Fruit fly (Drosophila melanogaster): ENCODE results near the gene CG31272.

CG31272 gene

DNA sequence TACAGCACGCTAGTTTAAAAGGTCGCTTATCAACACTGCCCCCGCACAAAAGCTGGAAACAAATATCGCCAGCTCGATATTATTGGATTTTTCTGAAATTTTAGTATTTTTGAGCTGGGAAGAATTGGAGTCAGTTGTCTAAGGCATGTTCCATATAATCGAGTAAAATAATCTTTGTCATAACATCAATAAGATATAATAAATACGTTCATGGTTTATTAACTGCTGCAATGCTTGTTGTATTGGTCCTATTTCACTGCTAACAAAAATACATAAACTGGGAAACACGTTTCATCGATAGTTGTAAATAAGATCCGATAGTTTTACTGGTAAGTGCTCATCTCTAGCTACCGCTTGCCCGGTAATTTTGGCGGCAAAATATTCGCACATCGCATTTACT is 29.0 kb upstream of the CG31272 start, which contains the start of the genes Art1 and Mcm5 (continued):
- TF ChIP-seq ERR (GFP tag; optimal IDR thresholded peaks at IDR 0.05) (no peak), Sry-δ (GFP tag; optimal IDR thresholded peaks at IDR 0.05) (peak; percentile 97), al (GFP tag; IDR thresholded peaks at IDR 0.05) (0 out of 2 replicates have a peak, but pooled peaks have one; percentile 31), CG16813 (GFP tag; IDR thresholded peaks at IDR 0.05; ENCODE audit: partially characterized antibody) (peak; percentile 96), gcm2 (GFP tag; optimal IDR thresholded peaks at IDR 0.05) (no peak), CG6791 (GFP tag; IDR thresholded peaks at IDR 0.05; ENCODE audit: partially characterized antibody) (peak; percentile 85; the same call in 2 of the 3 replicates), CG11560 (tag; IDR thresholded peaks at IDR 0.05) (no peak), HmgD (GFP tag; optimal IDR thresholded peaks at IDR 0.05) (no peak), CG4707 (GFP tag; optimal IDR thresholded peaks at IDR 0.05) (no peak), Doc3 (GFP tag; IDR thresholded peaks at IDR 0.05; ENCODE audit: partially characterized antibody) (peak; percentile 96), CG3065 (GFP tag; optimal IDR thresholded peaks at IDR 0.05) (no peak), CG14050 (GFP tag; IDR thresholded peaks at IDR 0.05) (no peak), CG13287 (GFP tag; IDR thresholded peaks at IDR 0.05; ENCODE audit: partially characterized antibody) (peak; percentile 96), Lim3 (GFP tag; IDR thresholded peaks at IDR 0.05) (no peak), lola (GFP tag; optimal IDR thresholded peaks at IDR 0.05) (peak in 1 of 3 experiments; percentile 42), Ptx1 (GFP tag; IDR thresholded peaks at IDR 0.05) (no peak), ara (GFP tag; IDR thresholded peaks at IDR 0.05) (no peak), YL-1 (GFP tag; optimal IDR thresholded peaks at IDR 0.05) (peak; percentile 64), sens-2 (GFP tag; IDR thresholded peaks at IDR 0.05) (no peak), CG17612 (GFP tag; IDR thresholded peaks at IDR 0.05) (no peak), BEAF-32 (GFP tag; optimal IDR thresholded peaks at IDR 0.05) (peak; percentile 99), sug (tag; optimal IDR thresholded peaks at IDR 0.05) (no peak), Rfx (GFP tag; IDR thresholded peaks at IDR 0.05) (peak; percentile 53), Dip2 (GFP tag; IDR thresholded peaks at IDR 0.05) (no peak), Ets65A (GFP tag) (peak; percentile 90), insv (GFP tag; optimal IDR thresholded peaks at IDR 0.05) (peak in 1 of 2 experiments; percentile 40), fru (optimal IDR thresholded peaks at IDR 0.05) (no peak), CG8089 (GFP tag; optimal IDR thresholded peaks at IDR 0.05) (peak; percentile 20), org-1 (GFP tag; optimal IDR thresholded peaks at IDR 0.05) (no peak), Scr (GFP tag; IDR thresholded peaks at IDR 0.05; ENCODE audit: partially characterized antibody) (peak; percentile 97), Sox102F (GFP tag; optimal IDR thresholded peaks at IDR 0.05) (no peak), CG15514 (GFP tag; optimal IDR thresholded peaks at IDR 0.05) (peak; percentile 90), CG8290 (GFP tag; optimal IDR thresholded peaks at IDR 0.05) (peak; percentile 45), CG8290 (tag; optimal IDR thresholded peaks at IDR 0.05) (no peak), vnd (GFP tag; IDR thresholded peaks at IDR 0.05; ENCODE audit: partially characterized antibody) (peak; percentile 93), CG5953 (GFP tag; IDR thresholded peaks at IDR 0.05) (no peak), CG1832 (GFP tag; optimal IDR thresholded peaks at IDR 0.05) (no peak), onecut (GFP tag; IDR thresholded peaks at IDR 0.05) (no peak; the same call in 1 of the 2 replicates), tx (GFP tag; optimal IDR thresholded peaks at IDR 0.05) (peak; percentile 30), CG4360 (GFP tag; IDR thresholded peaks at IDR 0.05) (no peak), Dll (GFP tag; IDR thresholded peaks at IDR 0.05; ENCODE audit: partially characterized antibody) (peak; percentile 99), NC2β (GFP tag; optimal IDR thresholded peaks at IDR 0.05) (peak; percentile 38), Ets97D (GFP tag; optimal IDR thresholded peaks at IDR 0.05) (peak; percentile 80), CG11085 (GFP tag; IDR thresholded peaks at IDR 0.05) (no peak), CG3163 (GFP tag; optimal IDR thresholded peaks at IDR 0.05) (peak; percentile 51), CG34224 (GFP tag; IDR thresholded peaks at IDR 0.05; ENCODE audit: partially characterized antibody) (peak; percentile 91), CG3838 (GFP tag; optimal IDR thresholded peaks at IDR 0.05) (no peak), CG4328 (GFP tag; optimal IDR thresholded peaks at IDR 0.05) (no peak), oc (tag; optimal IDR thresholded peaks at IDR 0.05) (no peak), CG14860 (GFP tag; IDR thresholded peaks at IDR 0.05; ENCODE audit: partially characterized antibody) (peak; percentile 90), CG6654 (GFP tag; optimal IDR thresholded peaks at IDR 0.05) (no peak)

All from whole organism, embryonic.